Worm (Caenorhabditis elegans) whole organism, L4/young adult: Measurements from ENCODE around the gene mip-2.

Experiments
- dao-5 ChIP-seq: sonication (generic microtip); optimal IDR thresholded peaks from 2 replicates; lab custom pipeline; 2016; ENCODE audit warnings: missing genotype, missing genetic modification characterization, moderate library complexity, missing compliant biosample characterization
- him-1 ChIP-seq: sonication (generic microtip); optimal IDR thresholded peaks from 2 replicates; lab custom pipeline; 2016; ENCODE audit warnings: missing genotype, missing genetic modification reagents, missing genetic modification characterization, missing compliant biosample characterization

ce11 chrV:13716531-13716930 lies 44.8 kb upstream of the mip-2 start, which contains the start of gene T01D3.6:
- TF ChIP-seq dao-5 (no peak), him-1 (tag; lab: Kevin White, UChicago) (no peak)
